Fruit fly (Drosophila melanogaster) whole organism, embryonic: Measurements from ENCODE around the gene Tsp74F.

Source experiments
- Abd-B ChIP-seq: fragments of 200-800 bp; sonication (Bioruptor generic); optimal IDR thresholded peaks from 2 replicates; lab custom pipeline; 2018; ENCODE audit warnings: missing biosample characterization, mild to moderate bottlenecking, missing genetic modification characterization, moderate library complexity
- Adf1 ChIP-seq: fragments of 200-800 bp; sonication (Bioruptor generic); IDR thresholded peaks from 2 replicates; pipeline ENCODE4 v1.3.6; 2022; ENCODE audit warnings: missing biosample characterization, missing genetic modification characterization
- CG10979 ChIP-seq: fragments of 200-800 bp; sonication (Bioruptor generic); optimal IDR thresholded peaks from 2 replicates; lab custom pipeline; 2018; ENCODE audit warnings: missing biosample characterization, mild to moderate bottlenecking, missing genetic modification characterization, moderate library complexity
- CG11560 ChIP-seq: fragments of 200-800 bp; sonication (Bioruptor generic); IDR thresholded peaks from 3 replicates; pipeline ENCODE4 v1.3.6; 2022; ENCODE audit warnings: missing biosample characterization, missing genetic modification characterization
- CG13287 ChIP-seq: fragments of 200-800 bp; sonication (Bioruptor generic); IDR thresholded peaks from 2 replicates; pipeline ENCODE4 v1.3.6; 2022; ENCODE audit warnings: missing biosample characterization, missing genetic modification characterization; ENCODE audit not compliant: partially characterized antibody
- CG13894 ChIP-seq: fragments of 200-800 bp; sonication (Bioruptor generic); optimal IDR thresholded peaks from 3 replicates; lab custom pipeline; 2018; ENCODE audit warnings: missing biosample characterization, mild to moderate bottlenecking, missing genetic modification characterization, moderate library complexity
- CG15514 ChIP-seq: fragments of 200-800 bp; sonication (Bioruptor generic); optimal IDR thresholded peaks from 3 replicates; lab custom pipeline; 2017; ENCODE audit warnings: missing biosample characterization, missing genetic modification characterization, mild to moderate bottlenecking, moderate library complexity, missing genetic modification reagents
- CG15601 ChIP-seq: fragments of 200-800 bp; sonication (Bioruptor generic); optimal IDR thresholded peaks from 3 replicates; lab custom pipeline; 2019; ENCODE audit warnings: missing biosample characterization, mild to moderate bottlenecking, missing genetic modification characterization, moderate library complexity
- CG16813 ChIP-seq: fragments of 200-800 bp; sonication (Bioruptor generic); IDR thresholded peaks from 3 replicates; pipeline ENCODE4 v1.3.6; 2022; ENCODE audit warnings: missing biosample characterization, missing genetic modification characterization; ENCODE audit not compliant: partially characterized antibody
- CG17328 ChIP-seq: fragments of 200-800 bp; sonication (Bioruptor generic); IDR thresholded peaks from 2 replicates; pipeline ENCODE4 v1.3.6; 2022; ENCODE audit warnings: missing biosample characterization, missing genetic modification characterization
- CG17385 ChIP-seq: fragments of 200-800 bp; sonication (Bioruptor generic); optimal IDR thresholded peaks from 3 replicates; lab custom pipeline; 2018; ENCODE audit warnings: missing biosample characterization, mild to moderate bottlenecking, missing genetic modification characterization
- CG17829 ChIP-seq: fragments of 200-800 bp; optimal IDR thresholded peaks from 2 replicates; lab custom pipeline; 2019; ENCODE audit warnings: missing biosample characterization, mild to moderate bottlenecking, missing genetic modification characterization, moderate library complexity
- CG1792 ChIP-seq: fragments of 200-800 bp; sonication (Bioruptor generic); optimal IDR thresholded peaks from 2 replicates; lab custom pipeline; 2016; ENCODE audit warnings: missing biosample characterization, missing genetic modification characterization
- CG1832 ChIP-seq: fragments of 200-800 bp; sonication (Bioruptor generic); optimal IDR thresholded peaks from 2 replicates; lab custom pipeline; 2017; ENCODE audit warnings: missing biosample characterization, mild to moderate bottlenecking, missing genetic modification characterization, inconsistent platforms
- CG30020 ChIP-seq: fragments of 200-800 bp; optimal IDR thresholded peaks from 2 replicates; lab custom pipeline; 2019; ENCODE audit warnings: missing biosample characterization, mild to moderate bottlenecking, missing genetic modification characterization, moderate library complexity
- CG8290 ChIP-seq, 3 experiments: fragments of 200-800 bp; sonication (Bioruptor generic); optimal IDR thresholded peaks; 2 replicates each; lab custom pipeline; 2016 to 2019; ENCODE audit warnings: missing biosample characterization in 3 of 3, missing genetic modification characterization in 3 of 3, mild to moderate bottlenecking in 2 of 3, moderate library complexity in 1 of 3
- CG9437 ChIP-seq: fragments of 200-800 bp; sonication (Bioruptor generic); optimal IDR thresholded peaks from 2 replicates; lab custom pipeline; 2018; ENCODE audit warnings: missing biosample characterization, mild to moderate bottlenecking, missing genetic modification characterization
- CG9727 ChIP-seq: fragments of 200-800 bp; sonication (Bioruptor generic); optimal IDR thresholded peaks from 3 replicates; lab custom pipeline; 2017; ENCODE audit warnings: missing biosample characterization, mild to moderate bottlenecking, missing genetic modification characterization
- CTCF ChIP-seq: fragments of 200-800 bp; sonication (Bioruptor generic); optimal IDR thresholded peaks from 2 replicates; lab custom pipeline; 2017; ENCODE audit warnings: missing biosample characterization, mild to moderate bottlenecking, missing genetic modification characterization, moderate library complexity
- Camta ChIP-seq: fragments of 200-800 bp; sonication (Bioruptor generic); optimal IDR thresholded peaks from 2 replicates; lab custom pipeline; 2016; ENCODE audit warnings: missing biosample characterization, missing genetic modification characterization
- Ets65A ChIP-seq: fragments of 200-800 bp; sonication (Bioruptor generic); peaks from one replicate; lab custom pipeline; 2016; ENCODE audit warnings: missing biosample characterization, missing genetic modification characterization
- Ets97D ChIP-seq: fragments of 200-800 bp; sonication (Bioruptor generic); optimal IDR thresholded peaks from 3 replicates; lab custom pipeline; 2016; ENCODE audit warnings: missing biosample characterization, missing genetic modification characterization
- Fer3 ChIP-seq: fragments of 200-800 bp; sonication (Bioruptor generic); optimal IDR thresholded peaks from 2 replicates; lab custom pipeline; 2018; ENCODE audit warnings: missing biosample characterization, mild to moderate bottlenecking, missing genetic modification characterization, moderate library complexity
- HHEX ChIP-seq: fragments of 200-800 bp; sonication (Bioruptor generic); optimal IDR thresholded peaks from 3 replicates; lab custom pipeline; 2017; ENCODE audit warnings: missing biosample characterization, mild to moderate bottlenecking, missing genetic modification characterization, missing genetic modification reagents
- Hr39 ChIP-seq: fragments of >200 bp; optimal IDR thresholded peaks from 2 replicates; lab custom pipeline; 2017
- MBD-R2 ChIP-seq: fragments of 200-800 bp; sonication (Bioruptor generic); IDR thresholded peaks from 2 replicates; pipeline ENCODE4 v1.3.6; 2022; ENCODE audit warnings: missing biosample characterization, missing genetic modification characterization
- Med ChIP-seq: fragments of 200-800 bp; sonication (Bioruptor generic); peaks from one replicate; lab custom pipeline; 2016; ENCODE audit warnings: missing biosample characterization, missing genetic modification characterization, mild to moderate bottlenecking, inconsistent platforms, moderate library complexity
- Meics ChIP-seq: fragments of 200-800 bp; sonication (Bioruptor generic); optimal IDR thresholded peaks from 2 replicates; lab custom pipeline; 2017; ENCODE audit warnings: missing biosample characterization, mild to moderate bottlenecking, missing genetic modification characterization
- Pdp1 ChIP-seq, 2 experiments: fragments of 200-800 bp; sonication (Bioruptor generic); optimal IDR thresholded peaks; 3 replicates each; lab custom pipeline; 2016; ENCODE audit warnings: missing biosample characterization in 2 of 2, missing genetic modification characterization in 2 of 2, mild to moderate bottlenecking in 1 of 2, moderate library complexity in 1 of 2
- Rfx ChIP-seq: fragments of 200-800 bp; sonication (Bioruptor generic); IDR thresholded peaks from 2 replicates; pipeline ENCODE4 v1.3.6; 2022; ENCODE audit warnings: missing biosample characterization, missing genetic modification characterization
- Sry-β ChIP-seq: fragments of 200-800 bp; sonication (Bioruptor generic); optimal IDR thresholded peaks from 2 replicates; lab custom pipeline; 2018; ENCODE audit warnings: missing biosample characterization, mild to moderate bottlenecking, missing genetic modification characterization, moderate library complexity
- Sry-δ ChIP-seq: fragments of 200-800 bp; sonication (Bioruptor generic); optimal IDR thresholded peaks from 2 replicates; lab custom pipeline; 2016; ENCODE audit warnings: missing biosample characterization, missing genetic modification characterization
- Stat92E ChIP-seq, 3 experiments: fragments of >200 bp in 2 of 3; fragments of 200-800 bp in 1 of 3; sonication (Bioruptor generic) in 1 of 3; optimal IDR thresholded peaks; 2 replicates each; lab custom pipeline; 2017 to 2019; ENCODE audit warnings: missing biosample characterization in 3 of 3, missing genetic modification characterization in 3 of 3, mild to moderate bottlenecking in 1 of 3, moderate library complexity in 1 of 3
- Usf ChIP-seq: fragments of 200-800 bp; sonication (Bioruptor generic); optimal IDR thresholded peaks from 2 replicates; lab custom pipeline; 2017; ENCODE audit warnings: missing genotype, missing biosample characterization, missing genetic modification characterization
- YL-1 ChIP-seq: fragments of 200-800 bp; sonication (Bioruptor generic); optimal IDR thresholded peaks from 3 replicates; lab custom pipeline; 2017; ENCODE audit warnings: missing biosample characterization, mild to moderate bottlenecking, missing genetic modification characterization
- cad ChIP-seq: fragments of >200 bp; optimal IDR thresholded peaks from 2 replicates; lab custom pipeline; 2017; ENCODE audit warnings: missing biosample characterization, missing genetic modification characterization
- chinmo ChIP-seq: fragments of 200-800 bp; sonication (Bioruptor generic); IDR thresholded peaks from 4 replicates; pipeline ENCODE4 v1.3.6; 2022; ENCODE audit warnings: missing biosample characterization, missing genetic modification characterization; ENCODE audit not compliant: partially characterized antibody
- dm ChIP-seq: fragments of 200-800 bp; sonication (Bioruptor generic); optimal IDR thresholded peaks from 3 replicates; lab custom pipeline; 2016; ENCODE audit warnings: missing biosample characterization, missing genetic modification characterization
- en ChIP-seq: fragments of 200-800 bp; sonication (Bioruptor generic); optimal IDR thresholded peaks from 2 replicates; lab custom pipeline; 2016; ENCODE audit warnings: missing biosample characterization, missing genetic modification characterization
- gfzf ChIP-seq: fragments of 200-800 bp; sonication (Bioruptor generic); optimal IDR thresholded peaks from 2 replicates; lab custom pipeline; 2016; ENCODE audit warnings: missing biosample characterization, mild to moderate bottlenecking, missing genetic modification characterization, moderate library complexity
- mam ChIP-seq: fragments of 200-800 bp; sonication (Bioruptor generic); optimal IDR thresholded peaks from 3 replicates; lab custom pipeline; 2016; ENCODE audit warnings: missing biosample characterization, missing genetic modification characterization
- sc ChIP-seq, 3 experiments: fragments of >200 bp in 2 of 3; fragments of 200-800 bp in 1 of 3; sonication (Bioruptor generic) in 1 of 3; optimal IDR thresholded peaks; 2 replicates in 2 of 3; 3 replicates in 1 of 3; lab custom pipeline; 2017; ENCODE audit warnings: mild to moderate bottlenecking in 1 of 3, missing biosample characterization in 1 of 3, missing genetic modification characterization in 1 of 3, missing genetic modification reagents in 1 of 3
- sim ChIP-seq: fragments of 200-800 bp; sonication (Bioruptor generic); IDR thresholded peaks from 2 replicates; pipeline ENCODE4 v1.3.6; 2022; ENCODE audit warnings: missing biosample characterization, missing genetic modification characterization
- sob ChIP-seq: fragments of 200-800 bp; sonication (Bioruptor generic); IDR thresholded peaks from 2 replicates; pipeline ENCODE4 v1.3.6; 2022; ENCODE audit warnings: missing biosample characterization, missing genetic modification characterization
- tna ChIP-seq: fragments of 200-800 bp; sonication (Bioruptor generic); IDR thresholded peaks from 2 replicates; pipeline ENCODE4 v1.3.6; 2022; ENCODE audit warnings: missing biosample characterization, missing genetic modification characterization; ENCODE audit not compliant: partially characterized antibody
- vvl ChIP-seq: fragments of 200-800 bp; sonication (Bioruptor generic); IDR thresholded peaks from 2 replicates; pipeline ENCODE4 v1.3.6; 2022; ENCODE audit warnings: missing biosample characterization, missing genetic modification characterization
- wek ChIP-seq: fragments of 200-800 bp; sonication (Bioruptor generic); optimal IDR thresholded peaks from 3 replicates; lab custom pipeline; 2018; ENCODE audit warnings: missing biosample characterization, mild to moderate bottlenecking, missing genetic modification characterization, moderate library complexity

Gene Tsp74F

dm6 chr3L:17846169-17846981 is 49.3 kb downstream of the Tsp74F start, which contains the start of the genes MED19 and CG7430 (continued):
- peak; percentile 11 for TF ChIP-seq CG8290 (GFP tag; optimal IDR thresholded peaks at IDR 0.05; lab: Kevin White, UChicago)
- TF ChIP-seq CG8290 (tag; optimal IDR thresholded peaks at IDR 0.05; lab: Kevin White, UChicago) = peak in 1 of 2 experiments; percentile 68
- peak; percentile 33 for TF ChIP-seq CG9727
- TF ChIP-seq CTCF (GFP tag; lab: Kevin White, UChicago) = peak; percentile 17
- TF ChIP-seq CG11560 = peak; percentile 94
- TF ChIP-seq gfzf = peak; percentile 87
- TF ChIP-seq CG15514 (GFP tag; lab: Kevin White, UChicago) = peak; percentile 48
- peak; percentile 36; the same call in 1 of the 2 replicates for TF ChIP-seq Adf1 (GFP tag; lab: Robert Waterston, UW)
- peak; percentile 16 for TF ChIP-seq wek
- peak; percentile 36 for TF ChIP-seq CG30020 (tag; lab: Kevin White, UChicago)
- no peak for TF ChIP-seq mam (GFP tag; lab: Kevin White, UChicago)
- TF ChIP-seq Fer3 (tag; lab: Kevin White, UChicago) = no peak
- no peak for TF ChIP-seq Hr39 (lab: Kevin White, UChicago)
- TF ChIP-seq CG17385 (GFP tag; lab: Kevin White, UChicago) = no peak
- peak; percentile 33 for TF ChIP-seq CG13287 (GFP tag; lab: Robert Waterston, UW)
- TF ChIP-seq Stat92E (GFP tag; optimal IDR thresholded peaks at IDR 0.05; lab: Kevin White, UChicago) = peak in 1 of 3 experiments; percentile 14
- TF ChIP-seq CG10979 (tag; lab: Kevin White, UChicago) = peak; percentile 27
- TF ChIP-seq CG1792 = no peak
- peak; percentile 20; the same call in 1 of the 2 replicates for TF ChIP-seq vvl
- TF ChIP-seq CG16813 (GFP tag; lab: Robert Waterston, UW) = peak; percentile 49
- 0 out of 2 replicates have a peak, but pooled peaks have one; percentile 29 for TF ChIP-seq tna (GFP tag; lab: Robert Waterston, UW)
- peak; percentile 17 for TF ChIP-seq CG13894 (tag; lab: Kevin White, UChicago)
- TF ChIP-seq dm (GFP tag; lab: Kevin White, UChicago) = peak; percentile 34
- TF ChIP-seq Sry-β (GFP tag; lab: Kevin White, UChicago) = peak; percentile 13
- 0 out of 4 replicates have a peak, but pooled peaks have one; percentile 32 for TF ChIP-seq chinmo (GFP tag; lab: Robert Waterston, UW)
- peak; percentile 20 for TF ChIP-seq CG9437 (GFP tag; lab: Kevin White, UChicago)
- TF ChIP-seq en (GFP tag; lab: Kevin White, UChicago) = no peak
- TF ChIP-seq CG17829 (tag; lab: Kevin White, UChicago) = peak; percentile 29
- TF ChIP-seq Rfx = peak; percentile 26
- TF ChIP-seq HHEX (GFP tag; lab: Kevin White, UChicago) = peak; percentile 2
- TF ChIP-seq Pdp1 (GFP tag; optimal IDR thresholded peaks at IDR 0.05; lab: Kevin White, UChicago) = peak in 1 of 2 experiments; percentile 17
- no peak for TF ChIP-seq sim (GFP tag; lab: Robert Waterston, UW)
- TF ChIP-seq Ets65A (GFP tag; lab: Kevin White, UChicago) = peak; percentile 65
- TF ChIP-seq CG17328 (GFP tag; lab: Robert Waterston, UW) = 0 out of 2 replicates have a peak, but pooled peaks have one; percentile 7
- no peak for TF ChIP-seq CG1832 (GFP tag; lab: Kevin White, UChicago)
- TF ChIP-seq CG15601 = no peak
- TF ChIP-seq cad (GFP tag; lab: Kevin White, UChicago) = no peak
- TF ChIP-seq sob (GFP tag; lab: Robert Waterston, UW) = peak; percentile 55; the same call in 1 of the 2 replicates
- peak; percentile 42; the same call in 1 of the 2 replicates for TF ChIP-seq MBD-R2 (GFP tag; lab: Robert Waterston, UW)
- TF ChIP-seq sc (optimal IDR thresholded peaks at IDR 0.05; lab: Kevin White, UChicago) = no peak
- TF ChIP-seq sc (GFP tag; optimal IDR thresholded peaks at IDR 0.05; lab: Kevin White, UChicago) = no peak
- no peak for TF ChIP-seq Usf (GFP tag; lab: Kevin White, UChicago)
- TF ChIP-seq Camta (GFP tag; lab: Kevin White, UChicago) = no peak
- no peak for TF ChIP-seq Meics (GFP tag; lab: Kevin White, UChicago)
- TF ChIP-seq Abd-B (GFP tag; lab: Kevin White, UChicago) = peak; percentile 62
- peak; percentile 84 for TF ChIP-seq Med (GFP tag; lab: Kevin White, UChicago)
- TF ChIP-seq Ets97D (GFP tag; lab: Kevin White, UChicago) = peak; percentile 72
- peak; percentile 11 for TF ChIP-seq Sry-δ (GFP tag; lab: Kevin White, UChicago)
- peak; percentile 90 for TF ChIP-seq YL-1 (GFP tag; lab: Kevin White, UChicago)
